Worm (Caenorhabditis elegans) whole organism, L1 larva: ENCODE measurements around the gene mks-1.

ENCODE experiments used
- ceh-63 ChIP-seq: fragments of 200-800 bp; sonication (Bioruptor generic); optimal IDR thresholded peaks from 2 replicates; lab custom pipeline; 2018; ENCODE audit warnings: mild to moderate bottlenecking, missing genetic modification characterization, missing compliant biosample characterization
- lin-15B ChIP-seq: fragments of 150-350 bp; sonication (generic microtip); optimal IDR thresholded peaks from 3 replicates; lab custom pipeline; 2014; ENCODE audit warnings: missing biosample characterization, missing genetic modification characterization
- lin-35 ChIP-seq, 2 experiments: fragments of 150-350 bp; optimal IDR thresholded peaks; 2 replicates each; lab custom pipeline; 2014; ENCODE audit warnings: missing biosample characterization in 2 of 2, missing genetic modification characterization in 2 of 2, missing genetic modification reagents in 2 of 2
- lin-39 ChIP-seq: fragments of 150-350 bp; optimal IDR thresholded peaks from 2 replicates; lab custom pipeline; 2014; ENCODE audit warnings: missing biosample characterization, missing genetic modification reagents, missing genetic modification characterization
- nhr-11 ChIP-seq: fragments of 150-350 bp; optimal IDR thresholded peaks from 2 replicates; lab custom pipeline; 2014; ENCODE audit warnings: missing biosample characterization, missing genetic modification characterization
- nhr-76 ChIP-seq: sonication (generic microtip); optimal IDR thresholded peaks from 2 replicates; lab custom pipeline; 2017; ENCODE audit warnings: missing biosample characterization, missing genetic modification characterization
- pag-3 ChIP-seq: sonication (generic microtip); optimal IDR thresholded peaks from 2 replicates; lab custom pipeline; 2017; ENCODE audit warnings: missing genetic modification characterization, mild to moderate bottlenecking, missing compliant biosample characterization, antibody characterized with exemption, borderline replicate concordance; ENCODE audit not compliant: insufficient read depth
- pqm-1 ChIP-seq: sonication (generic microtip); optimal IDR thresholded peaks from 3 replicates; lab custom pipeline; 2017; ENCODE audit warnings: missing biosample characterization, missing genetic modification characterization
- snpc-4 ChIP-seq: fragments of 150-350 bp; optimal IDR thresholded peaks from 2 replicates; lab custom pipeline; 2014; ENCODE audit warnings: missing biosample characterization, missing genetic modification characterization
- xbp-1 ChIP-seq: sonication (generic microtip); optimal IDR thresholded peaks from 2 replicates; lab custom pipeline; 2016; ENCODE audit warnings: missing genetic modification characterization, missing compliant biosample characterization

- no peak for TF ChIP-seq snpc-4
- TF ChIP-seq nhr-76 (tag; lab: Kevin White, UChicago): no peak
- no peak for TF ChIP-seq pag-3
- TF ChIP-seq xbp-1: no peak
- TF ChIP-seq lin-39: no peak
- no peak for TF ChIP-seq nhr-11
- TF ChIP-seq ceh-63 (GFP tag; lab: Kevin White, UChicago): no peak
- no peak for TF ChIP-seq lin-35 (GFP tag; optimal IDR thresholded peaks at IDR 0.05; lab: Kevin White, UChicago)
- no peak for TF ChIP-seq pqm-1 (tag; lab: Kevin White, UChicago)
- TF ChIP-seq lin-15B (tag; lab: Kevin White, UChicago): no peak
Measured at ce11 chrIII:3176775-3177174, 9.3 kb upstream of the mks-1 start.
